Worm (Caenorhabditis elegans): Measurements from ENCODE around the gene acl-14.

acl-14 gene

DNA sequence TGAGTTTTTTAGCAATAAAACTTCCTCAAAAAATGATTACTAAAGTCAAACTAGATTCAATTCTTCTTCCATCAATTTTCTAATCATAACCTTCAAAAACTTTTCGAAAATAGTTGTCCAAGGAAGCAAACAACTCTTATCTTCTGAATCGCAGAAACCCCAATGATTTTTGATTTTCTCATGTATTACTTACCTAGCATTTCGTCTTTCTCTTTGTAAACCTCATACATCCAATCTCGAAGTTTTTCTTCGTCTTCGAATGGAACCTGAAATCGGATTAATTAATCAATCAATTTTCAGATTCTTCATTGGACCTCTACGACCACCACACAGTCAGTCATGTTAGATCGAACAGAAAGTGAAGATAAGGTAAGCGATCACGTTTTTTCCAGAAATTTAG, 4.8 kb downstream of the acl-14 start, which contains the start of gene K07B1.4:
Gene K07B1.4 (plus strand): TSS at position 301 of the 400 bp plus-strand sequence.
- no peak for TF ChIP-seq ceh-83 (GFP tag; optimal IDR thresholded peaks at IDR 0.05)
- TF ChIP-seq pha-4 (tag; optimal IDR thresholded peaks at IDR 0.05): no peak
- no peak for TF ChIP-seq bed-3 (GFP tag; optimal IDR thresholded peaks at IDR 0.05)
- TF ChIP-seq nhr-237 (tag; optimal IDR thresholded peaks at IDR 0.05): no peak
- no peak for TF ChIP-seq snpc-4 (tag; optimal IDR thresholded peaks at IDR 0.05)
- no peak for TF ChIP-seq nhr-12 (tag; optimal IDR thresholded peaks at IDR 0.05)
- TF ChIP-seq cnd-1 (tag; optimal IDR thresholded peaks at IDR 0.05): no peak

DNA sequence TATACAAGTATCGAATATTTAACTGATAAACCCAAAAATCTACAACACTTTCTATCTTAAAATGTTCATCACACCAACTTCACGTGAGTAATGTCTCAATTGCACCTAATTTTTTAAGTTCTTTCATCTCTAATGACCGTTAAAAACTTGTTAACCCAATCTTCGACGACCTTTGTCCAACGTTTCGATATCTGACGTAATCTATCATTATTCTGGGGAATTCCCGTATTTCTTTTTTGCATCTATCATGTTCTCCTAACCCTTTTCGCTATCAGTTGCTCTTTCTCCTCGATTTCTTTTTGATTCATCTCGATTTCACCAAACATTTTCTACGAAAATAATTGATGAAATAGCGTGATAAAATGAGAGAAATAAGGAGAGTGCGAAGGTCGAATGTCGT, 5.7 kb downstream of the acl-14 start:
- TF ChIP-seq mab-5 (tag; optimal IDR thresholded peaks at IDR 0.05) (no peak), nhr-76 (tag; optimal IDR thresholded peaks at IDR 0.05) (no peak), lin-13 (tag; optimal IDR thresholded peaks at IDR 0.05) (no peak), ceh-43 (GFP tag; optimal IDR thresholded peaks at IDR 0.05) (no peak), unc-120 (tag; optimal IDR thresholded peaks at IDR 0.05; ENCODE audit: poor library complexity, severe bottlenecking) (no peak), hlh-1 (tag; optimal IDR thresholded peaks at IDR 0.05) (no peak), drap-1 (GFP tag; optimal IDR thresholded peaks at IDR 0.05) (no peak), lin-32 (GFP tag; optimal IDR thresholded peaks at IDR 0.05) (no peak), cnd-1 (tag; optimal IDR thresholded peaks at IDR 0.05) (no peak), zip-8 (tag; optimal IDR thresholded peaks at IDR 0.05) (no peak)

DNA sequence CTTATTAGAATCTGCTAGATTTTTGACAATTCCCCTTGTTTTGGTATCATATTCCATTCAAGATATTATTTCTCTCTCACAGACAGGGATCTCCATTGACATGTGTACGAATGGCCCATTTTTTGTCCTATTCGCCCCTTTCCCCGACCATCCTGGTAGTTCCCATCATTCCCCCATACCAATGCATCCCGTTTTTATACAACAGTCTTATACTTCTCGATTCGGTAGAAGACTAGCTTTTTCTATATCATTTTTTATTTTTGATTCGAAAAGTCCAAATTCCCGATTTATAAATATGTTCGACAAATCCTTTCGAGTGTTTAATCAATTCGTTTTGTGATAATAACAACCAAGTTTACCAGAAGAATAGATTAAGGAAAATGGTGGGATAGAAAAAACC, 6.5 kb downstream of the acl-14 start:
- TF ChIP-seq tbx-8 (GFP tag; optimal IDR thresholded peaks at IDR 0.05) (no peak), nhr-28 (tag; optimal IDR thresholded peaks at IDR 0.05) (no peak), drap-1 (GFP tag; optimal IDR thresholded peaks at IDR 0.05) (no peak), nhr-237 (tag; optimal IDR thresholded peaks at IDR 0.05) (no peak), lin-32 (GFP tag; optimal IDR thresholded peaks at IDR 0.05) (no peak), snpc-4 (tag; optimal IDR thresholded peaks at IDR 0.05) (no peak), zip-8 (tag; optimal IDR thresholded peaks at IDR 0.05) (no peak), ztf-11 (tag; optimal IDR thresholded peaks at IDR 0.05) (no peak), ceh-39 (tag; optimal IDR thresholded peaks at IDR 0.05) (no peak), pha-4 (tag; optimal IDR thresholded peaks at IDR 0.05) (no peak), mab-5 (tag; optimal IDR thresholded peaks at IDR 0.05) (no peak), M03D4.4 (tag; optimal IDR thresholded peaks at IDR 0.05) (no peak), ham-2 (GFP tag; optimal IDR thresholded peaks at IDR 0.05) (no peak), unc-62 (GFP tag; optimal IDR thresholded peaks at IDR 0.05) (no peak), nhr-2 (tag; optimal IDR thresholded peaks at IDR 0.05) (no peak), hlh-1 (tag; optimal IDR thresholded peaks at IDR 0.05) (no peak)

DNA sequence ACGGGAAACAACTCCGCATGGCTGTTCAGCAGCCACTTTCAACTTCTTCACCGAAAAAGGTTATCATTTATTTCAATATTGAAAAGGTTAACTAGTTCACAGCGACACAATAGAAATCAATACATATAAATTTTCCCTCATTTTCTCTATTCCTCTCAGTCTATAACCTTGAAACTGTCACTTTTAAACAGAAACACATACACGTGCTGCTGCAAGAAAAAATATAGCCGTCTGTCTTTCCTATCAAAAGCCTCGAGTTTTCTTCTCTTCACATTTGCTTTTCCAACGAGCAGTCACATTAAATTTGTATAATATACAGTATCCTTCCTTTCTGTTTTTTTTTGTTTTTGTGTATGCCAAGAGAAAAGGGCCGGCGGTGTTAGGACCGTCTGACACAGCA, 9.3 kb downstream of the acl-14 start:
- no peak for TF ChIP-seq lin-32 (GFP tag; optimal IDR thresholded peaks at IDR 0.05)
- no peak for TF ChIP-seq mls-2 (tag; optimal IDR thresholded peaks at IDR 0.05)
- TF ChIP-seq flh-1 (GFP tag; optimal IDR thresholded peaks at IDR 0.05): no peak
- TF ChIP-seq bed-3 (GFP tag; optimal IDR thresholded peaks at IDR 0.05): no peak
- no peak for TF ChIP-seq nhr-12 (tag; optimal IDR thresholded peaks at IDR 0.05)
- no peak for TF ChIP-seq ceh-43 (GFP tag; optimal IDR thresholded peaks at IDR 0.05)

DNA sequence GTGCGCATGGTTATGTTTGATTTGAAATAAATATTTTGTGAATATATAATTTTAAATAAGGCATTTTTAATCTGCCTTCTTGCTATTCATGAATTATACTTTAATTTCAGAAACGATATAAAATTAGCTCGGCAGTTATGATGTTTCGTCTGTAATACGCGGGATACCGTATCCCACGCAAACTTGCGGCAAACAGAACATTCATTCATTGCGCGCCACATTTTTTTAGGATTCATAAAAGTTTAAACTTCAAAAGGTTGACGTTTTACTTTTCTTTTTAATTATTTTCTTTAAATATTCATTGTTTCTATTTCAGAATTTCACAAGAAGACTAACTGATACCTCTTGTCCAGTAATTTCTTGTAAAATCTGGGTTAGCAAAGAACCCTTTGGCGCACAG, 10.5 kb downstream of the acl-14 start, which contains the start of gene tag-153:
Gene tag-153 (plus strand): TSS at position 200 of the 400 bp plus-strand sequence.
- TF ChIP-seq ceh-43 (GFP tag; optimal IDR thresholded peaks at IDR 0.05): no peak
- TF ChIP-seq ceh-39 (tag; optimal IDR thresholded peaks at IDR 0.05): no peak
- TF ChIP-seq elt-3 (tag; optimal IDR thresholded peaks at IDR 0.05): no peak
- no peak for TF ChIP-seq M03D4.4 (tag; optimal IDR thresholded peaks at IDR 0.05)

DNA sequence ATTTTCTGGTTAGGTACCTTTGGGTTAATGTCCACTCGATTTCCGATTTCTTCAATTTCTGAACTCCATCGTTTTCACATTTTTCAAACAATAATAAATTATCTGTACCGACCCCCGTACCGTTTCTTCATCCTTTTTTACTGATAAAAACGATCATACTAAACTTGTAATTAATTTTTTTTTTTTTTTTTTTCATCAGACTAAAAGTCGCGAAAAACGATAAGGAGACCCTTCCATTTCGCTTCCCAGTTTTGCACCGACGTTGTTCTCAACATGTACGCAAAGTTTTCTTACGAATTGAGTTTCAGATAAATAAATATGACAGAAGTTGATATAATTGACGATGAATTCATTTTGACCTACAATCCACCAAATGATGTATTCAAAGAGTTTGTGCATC, 12.2 kb downstream of the acl-14 start, which contains the start of gene F44A2.7:
Gene F44A2.7 (plus strand): TSS at position 301 of the 400 bp plus-strand sequence.
- TF ChIP-seq M03D4.4 (tag; optimal IDR thresholded peaks at IDR 0.05) (no peak), mls-2 (tag; optimal IDR thresholded peaks at IDR 0.05) (no peak), bed-3 (GFP tag; optimal IDR thresholded peaks at IDR 0.05) (no peak), nhr-28 (tag; optimal IDR thresholded peaks at IDR 0.05) (no peak), ztf-11 (tag; optimal IDR thresholded peaks at IDR 0.05) (no peak), ceh-43 (GFP tag; optimal IDR thresholded peaks at IDR 0.05) (no peak), mep-1 (tag; optimal IDR thresholded peaks at IDR 0.05) (no peak), mab-5 (tag; optimal IDR thresholded peaks at IDR 0.05) (no peak), tbx-8 (GFP tag; optimal IDR thresholded peaks at IDR 0.05) (no peak), elt-1 (tag; optimal IDR thresholded peaks at IDR 0.05; ENCODE audit: borderline replicate concordance, insufficient read depth) (no peak), nhr-12 (tag; optimal IDR thresholded peaks at IDR 0.05) (no peak), lin-32 (GFP tag; optimal IDR thresholded peaks at IDR 0.05) (no peak)
